Worm (Caenorhabditis elegans) whole organism, L1 larva: ENCODE data around the gene ncs-6.
A peak's percentile ranks its signal among the peaks of the same experiment; 100 is the strongest.

Experiments
- C04F5.9 ChIP-seq: sonication (generic microtip); optimal IDR thresholded peaks from 2 replicates; lab custom pipeline; 2016; ENCODE audit warnings: missing genetic modification characterization, missing compliant biosample characterization
- C16A3.4 ChIP-seq: fragments of 150-350 bp; optimal IDR thresholded peaks from 2 replicates; lab custom pipeline; 2014; ENCODE audit warnings: missing biosample characterization, missing genetic modification characterization
- C34B4.2 ChIP-seq: sonication (generic microtip); optimal IDR thresholded peaks from 2 replicates; lab custom pipeline; 2017; ENCODE audit warnings: mild to moderate bottlenecking, missing genetic modification characterization, missing compliant biosample characterization
- Y116A8C.19 ChIP-seq: sonication (generic microtip); optimal IDR thresholded peaks from 2 replicates; lab custom pipeline; 2016; ENCODE audit warnings: missing compliant biosample characterization, missing genetic modification characterization, borderline replicate concordance
- aly-2 ChIP-seq: fragments of 150-350 bp; optimal IDR thresholded peaks from 2 replicates; lab custom pipeline; 2014; ENCODE audit warnings: missing biosample characterization, missing genetic modification characterization
- ama-1 ChIP-seq: fragments of 150-350 bp; optimal IDR thresholded peaks from 2 replicates; lab custom pipeline; 2014
- ceh-8 ChIP-seq: fragments of 200-800 bp; sonication (Bioruptor generic); optimal IDR thresholded peaks from 2 replicates; lab custom pipeline; 2018; ENCODE audit warnings: mild to moderate bottlenecking, missing genetic modification characterization, moderate library complexity, missing compliant biosample characterization
- ceh-82 ChIP-seq, 3 experiments: fragments of 150-350 bp in 1 of 3; sonication (generic microtip) in 2 of 3; optimal IDR thresholded peaks; 2 replicates each; lab custom pipeline; 2014 to 2017; ENCODE audit warnings: missing biosample characterization in 3 of 3, missing genetic modification characterization in 3 of 3
- ceh-90 ChIP-seq: sonication (generic microtip); optimal IDR thresholded peaks from 2 replicates; lab custom pipeline; 2016; ENCODE audit warnings: missing genetic modification characterization, missing compliant biosample characterization
- ces-1 ChIP-seq: fragments of 150-350 bp; optimal IDR thresholded peaks from 2 replicates; lab custom pipeline; 2014; ENCODE audit warnings: missing biosample characterization, missing genetic modification reagents, missing genetic modification characterization
- dpl-1 ChIP-seq, 3 experiments: fragments of 150-350 bp in 2 of 3; sonication (generic microtip) in 1 of 3; optimal IDR thresholded peaks; 2 replicates each; lab custom pipeline; 2014 to 2017; ENCODE audit warnings: missing biosample characterization in 3 of 3, missing genetic modification characterization in 3 of 3, missing genetic modification reagents in 3 of 3
- dsc-1 ChIP-seq: sonication (generic microtip); optimal IDR thresholded peaks from 2 replicates; lab custom pipeline; 2016; ENCODE audit warnings: mild to moderate bottlenecking, missing genetic modification characterization, missing compliant biosample characterization
- efl-3 ChIP-seq: fragments of 200-800 bp; sonication (Bioruptor generic); optimal IDR thresholded peaks from 2 replicates; lab custom pipeline; 2018; ENCODE audit warnings: mild to moderate bottlenecking, missing genetic modification characterization, missing compliant biosample characterization
- egl-13 ChIP-seq: sonication (generic microtip); optimal IDR thresholded peaks from 2 replicates; lab custom pipeline; 2016; ENCODE audit warnings: missing genotype, missing genetic modification reagents, missing genetic modification characterization, missing compliant biosample characterization
- elt-2 ChIP-seq: sonication (generic microtip); optimal IDR thresholded peaks from 2 replicates; lab custom pipeline; 2016; ENCODE audit warnings: missing genetic modification characterization, mild to moderate bottlenecking, inconsistent platforms, missing compliant biosample characterization, missing genetic modification reagents
- elt-3 ChIP-seq, 6 experiments: fragments of 150-350 bp in 1 of 6; sonication (generic microtip); optimal IDR thresholded peaks; 2 replicates each; lab custom pipeline; 2017 to 2018; ENCODE audit warnings: missing biosample characterization in 6 of 6, missing genetic modification characterization in 6 of 6, inconsistent platforms in 1 of 6
- fkh-10 ChIP-seq: sonication (generic microtip); optimal IDR thresholded peaks from 2 replicates; lab custom pipeline; 2017; ENCODE audit warnings: missing biosample characterization, missing genetic modification reagents, missing genetic modification characterization
- hlh-4 ChIP-seq: sonication (generic microtip); optimal IDR thresholded peaks from 2 replicates; lab custom pipeline; 2016; ENCODE audit warnings: mild to moderate bottlenecking, missing genetic modification characterization, missing compliant biosample characterization
- hpl-2 ChIP-seq: fragments of 150-350 bp; optimal IDR thresholded peaks from 2 replicates; lab custom pipeline; 2014; ENCODE audit warnings: missing biosample characterization, missing genetic modification reagents, missing genetic modification characterization
- irx-1 ChIP-seq: sonication (generic microtip); optimal IDR thresholded peaks from 2 replicates; lab custom pipeline; 2016; ENCODE audit warnings: missing genetic modification characterization, missing compliant biosample characterization
- lin-13 ChIP-seq: fragments of 150-350 bp; optimal IDR thresholded peaks from 2 replicates; lab custom pipeline; 2014; ENCODE audit warnings: missing biosample characterization, missing genetic modification reagents, missing genetic modification characterization
- lin-35 ChIP-seq, 2 experiments: fragments of 150-350 bp; optimal IDR thresholded peaks; 2 replicates each; lab custom pipeline; 2014; ENCODE audit warnings: missing biosample characterization in 2 of 2, missing genetic modification characterization in 2 of 2, missing genetic modification reagents in 2 of 2
- lin-39 ChIP-seq: fragments of 150-350 bp; optimal IDR thresholded peaks from 2 replicates; lab custom pipeline; 2014; ENCODE audit warnings: missing biosample characterization, missing genetic modification reagents, missing genetic modification characterization
- lir-3 ChIP-seq: sonication (generic microtip); optimal IDR thresholded peaks from 2 replicates; lab custom pipeline; 2016; ENCODE audit warnings: mild to moderate bottlenecking, missing genetic modification characterization, moderate library complexity, missing compliant biosample characterization; ENCODE audit not compliant: poor library complexity
- mef-2 ChIP-seq: fragments of 150-350 bp; optimal IDR thresholded peaks from 2 replicates; lab custom pipeline; 2014; ENCODE audit warnings: missing biosample characterization, missing genetic modification characterization
- mep-1 ChIP-seq: fragments of 150-350 bp; optimal IDR thresholded peaks from 2 replicates; lab custom pipeline; 2014; ENCODE audit warnings: missing biosample characterization, missing genetic modification characterization
- nhr-12 ChIP-seq: sonication (generic microtip); optimal IDR thresholded peaks from 2 replicates; lab custom pipeline; 2017; ENCODE audit warnings: missing biosample characterization, missing genetic modification characterization
- nhr-19 ChIP-seq: fragments of 200-800 bp; sonication (Bioruptor generic); conservative IDR thresholded peaks from 2 replicates; pipeline ENCODE4 v1.3.6; 2022; ENCODE audit warnings: missing genetic modification characterization, missing compliant biosample characterization
- nhr-20 ChIP-seq: sonication (generic microtip); optimal IDR thresholded peaks from 2 replicates; lab custom pipeline; 2016; ENCODE audit warnings: mild to moderate bottlenecking, missing genetic modification characterization, missing compliant biosample characterization
- nhr-237 ChIP-seq: fragments of 150-350 bp; optimal IDR thresholded peaks from 2 replicates; lab custom pipeline; 2014; ENCODE audit warnings: missing biosample characterization, missing genetic modification characterization
- nhr-28 ChIP-seq: fragments of 150-350 bp; optimal IDR thresholded peaks from 2 replicates; lab custom pipeline; 2014; ENCODE audit warnings: missing biosample characterization, missing genetic modification characterization
- nhr-71 ChIP-seq: sonication (generic microtip); optimal IDR thresholded peaks from 2 replicates; lab custom pipeline; 2016; ENCODE audit warnings: mild to moderate bottlenecking, missing genetic modification characterization, moderate library complexity, missing compliant biosample characterization
- nhr-76 ChIP-seq: sonication (generic microtip); optimal IDR thresholded peaks from 2 replicates; lab custom pipeline; 2017; ENCODE audit warnings: missing biosample characterization, missing genetic modification characterization
- nhr-84 ChIP-seq: sonication (generic microtip); optimal IDR thresholded peaks from 2 replicates; lab custom pipeline; 2017; ENCODE audit warnings: missing biosample characterization, missing genetic modification characterization
- nhr-85 ChIP-seq: sonication (generic microtip); peaks from one replicate; lab custom pipeline; 2016; ENCODE audit warnings: missing genetic modification characterization, inconsistent platforms, missing compliant biosample characterization
- nhr-90 ChIP-seq: sonication (generic microtip); optimal IDR thresholded peaks from 2 replicates; lab custom pipeline; 2016; ENCODE audit warnings: mild to moderate bottlenecking, missing genetic modification characterization, missing compliant biosample characterization; ENCODE audit not compliant: poor library complexity
- pag-3 ChIP-seq: sonication (generic microtip); optimal IDR thresholded peaks from 2 replicates; lab custom pipeline; 2017; ENCODE audit warnings: missing genetic modification characterization, mild to moderate bottlenecking, missing compliant biosample characterization, antibody characterized with exemption, borderline replicate concordance; ENCODE audit not compliant: insufficient read depth
- pqm-1 ChIP-seq: sonication (generic microtip); optimal IDR thresholded peaks from 3 replicates; lab custom pipeline; 2017; ENCODE audit warnings: missing biosample characterization, missing genetic modification characterization
- skn-1 ChIP-seq: fragments of 150-350 bp; optimal IDR thresholded peaks from 2 replicates; lab custom pipeline; 2014; ENCODE audit warnings: missing biosample characterization, missing genetic modification characterization
- snu-23 ChIP-seq: sonication (generic microtip); optimal IDR thresholded peaks from 2 replicates; lab custom pipeline; 2016; ENCODE audit warnings: missing genetic modification characterization, missing compliant biosample characterization
- sox-4 ChIP-seq: sonication (generic microtip); optimal IDR thresholded peaks from 2 replicates; lab custom pipeline; 2016; ENCODE audit warnings: missing genetic modification characterization, missing compliant biosample characterization
- sptf-1 ChIP-seq: fragments of 150-350 bp; optimal IDR thresholded peaks from 2 replicates; lab custom pipeline; 2014; ENCODE audit warnings: missing biosample characterization, missing genetic modification characterization
- sup-37 ChIP-seq: fragments of 200-800 bp; sonication (Bioruptor generic); optimal IDR thresholded peaks from 2 replicates; lab custom pipeline; 2018; ENCODE audit warnings: mild to moderate bottlenecking, missing genetic modification characterization, missing compliant biosample characterization
- swsn-7 ChIP-seq: sonication (generic microtip); optimal IDR thresholded peaks from 2 replicates; lab custom pipeline; 2016; ENCODE audit warnings: missing genetic modification characterization, missing compliant biosample characterization
- tbx-2 ChIP-seq: sonication (generic microtip); optimal IDR thresholded peaks from 2 replicates; lab custom pipeline; 2016; ENCODE audit warnings: missing genetic modification characterization, missing compliant biosample characterization
- tlp-1 ChIP-seq: fragments of 150-350 bp; optimal IDR thresholded peaks from 2 replicates; lab custom pipeline; 2014; ENCODE audit warnings: missing biosample characterization, missing genetic modification characterization
- unc-130 ChIP-seq: fragments of 150-350 bp; optimal IDR thresholded peaks from 2 replicates; lab custom pipeline; 2017; ENCODE audit warnings: missing biosample characterization, missing genetic modification characterization, inconsistent platforms
- unc-30 ChIP-seq: sonication (generic microtip); optimal IDR thresholded peaks from 2 replicates; lab custom pipeline; 2017; ENCODE audit warnings: missing biosample characterization, missing genetic modification characterization
- unc-86 ChIP-seq: sonication (generic microtip); optimal IDR thresholded peaks from 2 replicates; lab custom pipeline; 2016; ENCODE audit warnings: missing genetic modification characterization, missing compliant biosample characterization
- unc-98 ChIP-seq: fragments of 200-800 bp; sonication (Bioruptor generic); IDR thresholded peaks from 2 replicates; pipeline ENCODE4 v1.3.6; 2022; ENCODE audit warnings: missing genetic modification characterization, missing compliant biosample characterization
- vab-15 ChIP-seq: sonication (generic microtip); optimal IDR thresholded peaks from 2 replicates; lab custom pipeline; 2017; ENCODE audit warnings: missing genotype, mild to moderate bottlenecking, missing genetic modification characterization, missing compliant biosample characterization
- zag-1 ChIP-seq: fragments of 150-350 bp; optimal IDR thresholded peaks from 2 replicates; lab custom pipeline; 2014; ENCODE audit warnings: missing biosample characterization, missing genetic modification characterization
- ztf-4 ChIP-seq: fragments of 150-350 bp; optimal IDR thresholded peaks from 2 replicates; lab custom pipeline; 2014; ENCODE audit warnings: missing biosample characterization, missing genetic modification characterization

Gene ncs-6

DNA sequence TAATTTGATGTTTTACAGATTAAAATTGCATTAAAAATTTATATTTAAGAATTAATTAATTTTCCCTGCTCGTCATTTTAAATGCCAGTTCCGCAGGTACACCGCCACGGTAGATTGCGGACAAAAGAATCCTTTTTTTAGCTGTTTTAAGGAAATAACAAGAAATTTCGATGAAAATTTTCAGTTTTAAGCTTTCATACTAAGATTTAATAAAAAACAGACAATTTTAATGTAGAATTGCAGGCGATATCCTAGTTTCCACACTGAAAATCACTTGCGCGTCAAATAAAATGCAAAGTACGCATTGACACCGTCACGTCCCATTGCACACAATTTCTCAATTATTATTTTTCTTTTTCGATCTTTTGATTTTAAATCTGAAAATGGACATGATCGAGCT, 25.1 kb upstream of the ncs-6 start, which contains the start of gene dnc-3 (continued):
- TF ChIP-seq sup-37 (GFP tag; lab: Kevin White, UChicago) (peak; percentile 52), tbx-2 (peak; percentile 82), sptf-1 (tag; lab: Kevin White, UChicago) (no peak), unc-130 (tag; lab: Kevin White, UChicago) (no peak), irx-1 (tag; lab: Kevin White, UChicago) (peak; percentile 81), ceh-90 (tag; lab: Kevin White, UChicago) (peak; percentile 62), unc-30 (tag; lab: Kevin White, UChicago) (no peak), zag-1 (tag; lab: Kevin White, UChicago) (no peak), lin-13 (GFP tag; lab: Kevin White, UChicago) (peak; percentile 29), C16A3.4 (tag; lab: Kevin White, UChicago) (peak; percentile 24), swsn-7 (tag; lab: Kevin White, UChicago) (peak; percentile 81), fkh-10 (GFP tag; lab: Kevin White, UChicago) (no peak), C04F5.9 (tag; lab: Kevin White, UChicago) (peak; percentile 77), skn-1 (tag; lab: Kevin White, UChicago) (no peak), nhr-71 (tag; lab: Kevin White, UChicago) (peak; percentile 86), unc-86 (tag; lab: Kevin White, UChicago) (peak; percentile 56), pag-3 (no peak), nhr-19 (GFP tag; lab: Robert Waterston, UW) (peak; percentile 61), ztf-4 (no peak), hlh-4 (no peak), elt-2 (peak; percentile 62), efl-3 (GFP tag; lab: Kevin White, UChicago) (peak; percentile 19), mep-1 (tag; lab: Kevin White, UChicago) (peak; percentile 53), mef-2 (no peak), dsc-1 (peak; percentile 91), nhr-76 (no peak), snu-23 (peak; percentile 86), Y116A8C.19 (tag; lab: Kevin White, UChicago) (no peak), nhr-84 (tag; lab: Kevin White, UChicago) (no peak), lir-3 (tag; lab: Kevin White, UChicago) (no peak), hpl-2 (GFP tag; lab: Kevin White, UChicago) (no peak), lin-35 (GFP tag; optimal IDR thresholded peaks at IDR 0.05; lab: Kevin White, UChicago) (peak; percentile 49 to 54), vab-15 (tag; lab: Kevin White, UChicago) (no peak), unc-98 (GFP tag; lab: Robert Waterston, UW) (no peak), nhr-85 (peak; percentile 87), tlp-1 (no peak), ceh-82 (tag; optimal IDR thresholded peaks at IDR 0.05; lab: Kevin White, UChicago) (peak in 1 of 3 experiments; percentile 9), ceh-8 (GFP tag; lab: Kevin White, UChicago) (peak; percentile 50), aly-2 (tag; lab: Kevin White, UChicago) (peak; percentile 20), nhr-237 (tag; lab: Kevin White, UChicago) (peak; percentile 30), C34B4.2 (tag; lab: Kevin White, UChicago) (no peak), pqm-1 (tag; lab: Kevin White, UChicago) (no peak), dpl-1 (GFP tag; optimal IDR thresholded peaks at IDR 0.05; lab: Kevin White, UChicago) (peak; percentile 52 to 56 (median 56)), sox-4 (tag; lab: Kevin White, UChicago) (peak; percentile 67), ces-1 (GFP tag; lab: Kevin White, UChicago) (no peak), lin-39 (peak; percentile 43), ama-1 (no peak), nhr-90 (tag; lab: Kevin White, UChicago) (peak; percentile 73), elt-3 (tag; optimal IDR thresholded peaks at IDR 0.05; lab: Kevin White, UChicago) (no peak), nhr-20 (tag; lab: Kevin White, UChicago) (peak; percentile 80), egl-13 (peak; percentile 73), nhr-28 (tag; lab: Kevin White, UChicago) (no peak), nhr-12 (tag; lab: Kevin White, UChicago) (no peak)
